Worm (Caenorhabditis elegans): ENCODE results near the gene C08B11.9.

ce11 chrII:8027663-8028062 lies 10.3 kb downstream of the C08B11.9 start, which contains the start of gene swsn-7:
- no peak for TF ChIP-seq tab-1 (GFP tag; IDR thresholded peaks at IDR 0.05)
- TF ChIP-seq ref-1 (GFP tag; conservative IDR thresholded peaks at IDR 0.05), result no peak
- no peak for TF ChIP-seq flt-1 (GFP tag; IDR thresholded peaks at IDR 0.05)
- no peak for TF ChIP-seq T22C8.4 (GFP tag; IDR thresholded peaks at IDR 0.05)
- TF ChIP-seq ztf-23 (GFP tag; IDR thresholded peaks at IDR 0.05), result no peak
- no peak for TF ChIP-seq klf-2 (GFP tag; conservative IDR thresholded peaks at IDR 0.05)
- no peak for TF ChIP-seq ztf-29 (GFP tag; IDR thresholded peaks at IDR 0.05)
- no peak for TF ChIP-seq med-1 (GFP tag; optimal IDR thresholded peaks at IDR 0.05; ENCODE audit: insufficient read depth)
